Worm (Caenorhabditis elegans) whole organism, midembryonic: ENCODE results near the gene glrx-22.

Experiments used
- T22C8.4 ChIP-seq: fragments of 200-800 bp; sonication (Bioruptor generic); IDR thresholded peaks from 2 replicates; pipeline ENCODE4 v1.3.6; 2022; ENCODE audit warnings: missing genetic modification characterization, missing compliant biosample characterization
- cog-1 ChIP-seq: sonication (generic microtip); optimal IDR thresholded peaks from 2 replicates; lab custom pipeline; 2016; ENCODE audit warnings: missing genetic modification characterization, missing compliant biosample characterization
- flt-1 ChIP-seq: fragments of 200-800 bp; sonication (Bioruptor generic); IDR thresholded peaks from 2 replicates; pipeline ENCODE4 v1.3.6; 2022; ENCODE audit warnings: missing genetic modification characterization, missing compliant biosample characterization
- klf-2 ChIP-seq: fragments of 200-800 bp; sonication (Bioruptor generic); conservative IDR thresholded peaks from 2 replicates; pipeline ENCODE4 v1.3.6; 2022; ENCODE audit warnings: missing genetic modification reagents, missing genetic modification characterization, missing compliant biosample characterization
- med-1 ChIP-seq: sonication (generic microtip); optimal IDR thresholded peaks from 2 replicates; lab custom pipeline; 2017; ENCODE audit warnings: missing genetic modification characterization, mild to moderate bottlenecking, missing compliant biosample characterization, antibody characterized with exemption, missing genetic modification reagents; ENCODE audit not compliant: insufficient read depth
- ref-1 ChIP-seq: fragments of 200-800 bp; sonication (Bioruptor generic); conservative IDR thresholded peaks from 2 replicates; pipeline ENCODE4 v1.3.6; 2022; ENCODE audit warnings: missing genetic modification reagents, missing genetic modification characterization, missing compliant biosample characterization
- tab-1 ChIP-seq: fragments of 200-800 bp; sonication (Bioruptor generic); IDR thresholded peaks from 2 replicates; pipeline ENCODE4 v1.3.6; 2022; ENCODE audit warnings: missing genetic modification characterization, missing compliant biosample characterization
- ztf-23 ChIP-seq: fragments of 200-800 bp; sonication (Bioruptor generic); IDR thresholded peaks from 2 replicates; pipeline ENCODE4 v1.3.6; 2022; ENCODE audit warnings: missing genetic modification reagents, missing genetic modification characterization, missing compliant biosample characterization
- ztf-29 ChIP-seq: fragments of 200-800 bp; sonication (Bioruptor generic); IDR thresholded peaks from 2 replicates; pipeline ENCODE4 v1.3.6; 2022; ENCODE audit warnings: missing genetic modification reagents, missing genetic modification characterization, missing compliant biosample characterization

Gene glrx-22

DNA sequence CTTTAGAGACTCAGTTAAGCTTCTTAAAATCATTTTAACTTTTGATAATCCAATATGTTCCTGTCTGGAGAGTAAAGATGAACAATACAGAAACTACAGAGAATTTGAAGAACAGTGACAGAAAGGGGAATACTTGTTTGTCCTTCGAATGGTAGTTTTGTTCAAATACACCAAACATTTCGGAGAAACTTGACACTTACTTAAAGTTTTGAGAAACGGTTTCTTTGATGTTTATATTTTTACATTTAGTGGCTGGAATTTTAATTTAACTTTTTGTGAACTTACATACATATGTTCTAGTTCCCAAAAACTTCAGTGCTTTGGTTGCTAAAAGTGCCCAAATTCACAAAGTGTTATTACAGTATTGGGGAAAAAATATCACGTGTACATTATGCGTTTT, 43.9 kb downstream of the glrx-22 start, which contains the start of gene B0218.5:
Gene B0218.5, minus strand, starts transcription at position 101 of the 400 bp plus-strand sequence.
- TF ChIP-seq tab-1 (GFP tag; lab: Robert Waterston, UW) (no peak), med-1 (GFP tag; lab: Kevin White, UChicago) (no peak), klf-2 (GFP tag; lab: Robert Waterston, UW) (no peak), cog-1 (no peak), T22C8.4 (GFP tag; lab: Robert Waterston, UW) (no peak), ref-1 (GFP tag; lab: Robert Waterston, UW) (no peak), ztf-23 (no peak), flt-1 (GFP tag; lab: Robert Waterston, UW) (no peak), ztf-29 (GFP tag; lab: Robert Waterston, UW) (no peak)

DNA sequence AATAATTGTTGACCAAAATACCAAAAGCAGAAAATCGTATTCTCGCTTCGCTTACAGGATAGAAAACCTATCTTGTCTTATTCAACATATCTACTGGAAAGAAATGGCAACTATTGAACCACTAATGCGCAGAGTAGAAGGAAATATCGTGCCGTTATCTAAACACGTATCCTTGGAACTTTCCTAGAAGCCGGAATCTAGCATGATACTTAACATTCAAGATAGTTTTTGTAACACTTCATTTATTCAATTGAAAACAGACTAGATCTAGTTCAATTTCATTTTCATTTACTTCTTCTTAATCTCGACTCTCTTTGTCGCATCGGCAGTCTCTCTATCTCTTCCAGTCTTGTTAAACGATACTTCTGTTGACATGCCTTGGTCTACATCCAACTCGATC, 46.1 kb downstream of the glrx-22 start:
- TF ChIP-seq ztf-23 = no peak
- TF ChIP-seq flt-1 (GFP tag; lab: Robert Waterston, UW) = no peak
- TF ChIP-seq klf-2 (GFP tag; lab: Robert Waterston, UW) = no peak
- no peak for TF ChIP-seq cog-1
- no peak for TF ChIP-seq tab-1 (GFP tag; lab: Robert Waterston, UW)
- TF ChIP-seq T22C8.4 (GFP tag; lab: Robert Waterston, UW) = no peak
- no peak for TF ChIP-seq ref-1 (GFP tag; lab: Robert Waterston, UW)
- no peak for TF ChIP-seq med-1 (GFP tag; lab: Kevin White, UChicago)
- TF ChIP-seq ztf-29 (GFP tag; lab: Robert Waterston, UW) = no peak

DNA sequence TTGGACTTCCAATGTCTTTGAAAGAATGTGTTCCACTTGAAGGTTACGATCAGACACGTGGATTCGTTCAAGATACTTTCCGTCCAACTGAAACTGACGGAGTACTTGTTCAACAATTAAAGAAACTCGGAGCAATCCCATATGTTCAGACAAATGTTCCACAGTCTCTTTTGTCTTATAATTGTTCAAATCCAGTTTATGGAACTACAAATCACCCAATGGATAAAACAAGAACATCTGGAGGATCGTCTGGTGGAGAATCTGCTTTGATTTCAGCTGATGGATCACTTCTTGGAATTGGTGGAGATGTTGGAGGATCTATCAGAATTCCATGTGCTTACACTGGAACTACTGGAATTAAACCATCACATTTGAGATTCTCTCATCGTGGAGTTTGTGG, 47.9 kb downstream of the glrx-22 start:
- TF ChIP-seq tab-1 (GFP tag; lab: Robert Waterston, UW) (no peak), cog-1 (no peak), ztf-29 (GFP tag; lab: Robert Waterston, UW) (no peak), ztf-23 (no peak), med-1 (GFP tag; lab: Kevin White, UChicago) (no peak), ref-1 (GFP tag; lab: Robert Waterston, UW) (no peak)

DNA sequence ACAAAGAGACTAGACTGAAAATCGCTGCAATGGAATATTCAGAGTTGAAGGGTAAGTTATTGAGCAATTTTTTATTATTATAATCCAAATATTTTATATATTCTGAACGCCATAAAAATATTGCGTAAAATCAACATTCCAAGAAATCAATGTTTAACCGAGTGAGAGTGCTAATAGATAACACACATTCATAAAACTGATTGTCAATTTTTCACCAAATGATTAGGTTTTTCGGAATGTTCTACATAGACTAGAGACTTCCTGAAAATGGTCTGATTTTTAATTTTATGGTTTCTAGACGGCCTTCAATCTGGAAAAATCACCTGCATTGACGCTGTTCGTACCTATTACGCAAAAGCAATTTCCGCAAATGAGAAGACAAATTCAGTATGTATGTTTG, 48.3 kb downstream of the glrx-22 start:
- TF ChIP-seq ref-1 (GFP tag; lab: Robert Waterston, UW) (no peak), med-1 (GFP tag; lab: Kevin White, UChicago) (no peak), klf-2 (GFP tag; lab: Robert Waterston, UW) (no peak), ztf-29 (GFP tag; lab: Robert Waterston, UW) (no peak), T22C8.4 (GFP tag; lab: Robert Waterston, UW) (no peak), flt-1 (GFP tag; lab: Robert Waterston, UW) (no peak), tab-1 (GFP tag; lab: Robert Waterston, UW) (no peak), ztf-23 (no peak), cog-1 (no peak)

- TF ChIP-seq T22C8.4 (GFP tag; lab: Robert Waterston, UW) = no peak
- no peak for TF ChIP-seq klf-2 (GFP tag; lab: Robert Waterston, UW)
- TF ChIP-seq ztf-23 = no peak
- no peak for TF ChIP-seq ztf-29 (GFP tag; lab: Robert Waterston, UW)
- no peak for TF ChIP-seq ref-1 (GFP tag; lab: Robert Waterston, UW)
- no peak for TF ChIP-seq flt-1 (GFP tag; lab: Robert Waterston, UW)
- no peak for TF ChIP-seq cog-1
- TF ChIP-seq med-1 (GFP tag; lab: Kevin White, UChicago) = no peak
Observed at ce11 chrIV:8152145-8152544, 48.9 kb downstream of the glrx-22 start, which contains the start of gene faah-2. Gene faah-2, plus strand, starts transcription at chrIV:8152445.

- TF ChIP-seq klf-2 (GFP tag; lab: Robert Waterston, UW) = no peak
- no peak for TF ChIP-seq cog-1
- no peak for TF ChIP-seq med-1 (GFP tag; lab: Kevin White, UChicago)
- TF ChIP-seq ztf-23 = no peak
- no peak for TF ChIP-seq flt-1 (GFP tag; lab: Robert Waterston, UW)
- no peak for TF ChIP-seq tab-1 (GFP tag; lab: Robert Waterston, UW)
- TF ChIP-seq T22C8.4 (GFP tag; lab: Robert Waterston, UW) = no peak
- no peak for TF ChIP-seq ref-1 (GFP tag; lab: Robert Waterston, UW)
- TF ChIP-seq ztf-29 (GFP tag; lab: Robert Waterston, UW) = no peak
Observed at ce11 chrIV:8151721-8152120, 49.3 kb downstream of the glrx-22 start.
